Fruit fly (Drosophila melanogaster): ENCODE data around the gene Rab14.

DNA sequence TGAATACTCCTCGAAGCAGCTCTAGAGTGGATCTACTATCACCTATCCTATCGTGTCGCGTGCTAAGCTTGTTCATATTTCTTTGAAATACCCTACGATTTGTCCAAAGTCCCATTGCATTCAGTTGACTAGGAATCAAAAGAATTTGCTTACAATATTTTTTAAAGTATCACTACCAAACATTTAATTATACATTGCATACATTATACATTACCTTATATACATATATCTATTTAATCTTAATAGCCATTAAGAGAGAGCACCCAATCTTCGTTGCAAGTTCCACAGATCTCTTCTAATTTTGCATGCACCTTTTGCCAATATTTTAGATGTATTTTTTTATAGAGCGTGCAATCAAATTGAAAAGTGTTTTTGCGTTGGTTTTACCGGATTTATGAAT, 36.3 kb upstream of the Rab14 start:
- TF ChIP-seq insv (optimal IDR thresholded peaks at IDR 0.05), result no peak
- no peak for TF ChIP-seq ttk (optimal IDR thresholded peaks at IDR 0.05)
- no peak for TF ChIP-seq h (optimal IDR thresholded peaks at IDR 0.05)
- no peak for TF ChIP-seq psq (optimal IDR thresholded peaks at IDR 0.05)
- no peak for TF ChIP-seq Myc (optimal IDR thresholded peaks at IDR 0.05)
- TF ChIP-seq Sin3A (optimal IDR thresholded peaks at IDR 0.05), result no peak

Measured in Kc167 (cell line).